Worm (Caenorhabditis elegans) whole organism, L1 larva: ENCODE data around the gene him-10.

Experiments used
- blmp-1 ChIP-seq: fragments of 150-350 bp; optimal IDR thresholded peaks from 2 replicates; lab custom pipeline; 2014; ENCODE audit warnings: missing biosample characterization, missing genetic modification characterization
- efl-1 ChIP-seq, 4 experiments: fragments of 150-350 bp; optimal IDR thresholded peaks in 3 of 4; peaks in 1 of 4; 1 replicate in 1 of 4; 2 replicates in 3 of 4; lab custom pipeline; 2014; ENCODE audit warnings: missing biosample characterization in 2 of 4, missing genetic modification characterization in 2 of 4, missing genetic modification reagents in 2 of 4
- fos-1 ChIP-seq: fragments of 150-350 bp; optimal IDR thresholded peaks from 2 replicates; lab custom pipeline; 2014; ENCODE audit warnings: missing biosample characterization, missing genetic modification characterization
- lin-15B ChIP-seq: fragments of 150-350 bp; sonication (generic microtip); optimal IDR thresholded peaks from 3 replicates; lab custom pipeline; 2014; ENCODE audit warnings: missing biosample characterization, missing genetic modification characterization
- mep-1 ChIP-seq: fragments of 150-350 bp; optimal IDR thresholded peaks from 2 replicates; lab custom pipeline; 2014; ENCODE audit warnings: missing biosample characterization, missing genetic modification characterization
- nhr-77 ChIP-seq: fragments of 150-350 bp; optimal IDR thresholded peaks from 2 replicates; lab custom pipeline; 2014; ENCODE audit warnings: missing biosample characterization, missing genetic modification characterization
- snpc-4 ChIP-seq: fragments of 150-350 bp; optimal IDR thresholded peaks from 2 replicates; lab custom pipeline; 2014; ENCODE audit warnings: missing biosample characterization, missing genetic modification characterization
- sptf-1 ChIP-seq: fragments of 150-350 bp; optimal IDR thresholded peaks from 2 replicates; lab custom pipeline; 2014; ENCODE audit warnings: missing biosample characterization, missing genetic modification characterization
- tbx-2 ChIP-seq: sonication (generic microtip); optimal IDR thresholded peaks from 2 replicates; lab custom pipeline; 2016; ENCODE audit warnings: missing genetic modification characterization, missing compliant biosample characterization
- vab-15 ChIP-seq: sonication (generic microtip); optimal IDR thresholded peaks from 2 replicates; lab custom pipeline; 2017; ENCODE audit warnings: missing genotype, mild to moderate bottlenecking, missing genetic modification characterization, missing compliant biosample characterization
- ztf-11 ChIP-seq, 2 experiments: sonication (generic microtip); optimal IDR thresholded peaks; 2 replicates each; lab custom pipeline; 2016 to 2017; ENCODE audit warnings: missing genetic modification characterization in 2 of 2, missing biosample characterization in 1 of 2, missing compliant biosample characterization in 1 of 2
- ztf-4 ChIP-seq: fragments of 150-350 bp; optimal IDR thresholded peaks from 2 replicates; lab custom pipeline; 2014; ENCODE audit warnings: missing biosample characterization, missing genetic modification characterization

DNA sequence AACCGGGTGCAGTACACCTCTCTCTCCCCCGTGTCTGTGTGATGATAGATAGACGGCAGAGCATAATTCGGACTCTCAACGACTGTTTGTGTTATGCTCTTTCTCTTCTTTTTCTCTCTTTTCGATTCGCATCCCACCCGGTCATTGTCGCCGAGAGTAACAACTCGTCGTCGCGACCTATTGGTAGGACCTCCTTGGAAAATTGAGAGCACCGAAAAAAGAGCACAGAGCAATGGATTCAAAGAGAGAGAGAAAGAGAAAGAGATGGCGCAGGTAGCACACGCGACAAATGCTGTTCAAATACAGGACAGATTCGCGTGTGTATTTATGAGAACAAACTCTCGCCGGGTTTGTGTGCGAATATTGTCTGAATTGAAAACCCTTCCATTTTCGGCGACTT, 40.6 kb downstream of the him-10 start:
- TF ChIP-seq ztf-11 (tag; optimal IDR thresholded peaks at IDR 0.05; lab: Kevin White, UChicago), result no peak
- peak; percentile 55 for TF ChIP-seq tbx-2 (tag; lab: Kevin White, UChicago)
- no peak for TF ChIP-seq snpc-4
- peak; percentile 11 for TF ChIP-seq nhr-77 (tag; lab: Kevin White, UChicago)
- TF ChIP-seq efl-1 (optimal IDR thresholded peaks at IDR 0.05; lab: Kevin White, UChicago), result peak in 1 of 2 experiments; percentile 4
- peak in 1 of 2 experiments; percentile 94 for TF ChIP-seq efl-1 (GFP tag; optimal IDR thresholded peaks at IDR 0.05 in 1 of 2; lab: Kevin White, UChicago)
- TF ChIP-seq lin-15B (tag; lab: Kevin White, UChicago), result no peak
- no peak for TF ChIP-seq vab-15
- TF ChIP-seq ztf-4 (tag; lab: Kevin White, UChicago), result no peak
- TF ChIP-seq mep-1 (tag; lab: Kevin White, UChicago), result peak; percentile 40
- no peak for TF ChIP-seq sptf-1 (tag; lab: Kevin White, UChicago)
- TF ChIP-seq fos-1 (tag; lab: Kevin White, UChicago), result no peak
- no peak for TF ChIP-seq blmp-1
